Worm (Caenorhabditis elegans) whole organism, late embryonic: ENCODE measurements around the gene C25E10.7.

Source experiments
- C38D4.7 ChIP-seq: fragments of 200-800 bp; sonication (Bioruptor generic); optimal IDR thresholded peaks from 2 replicates; lab custom pipeline; 2018; ENCODE audit warnings: mild to moderate bottlenecking, missing genetic modification characterization, moderate library complexity, missing compliant biosample characterization
- F13H6.1 ChIP-seq: sonication (generic microtip); optimal IDR thresholded peaks from 2 replicates; lab custom pipeline; 2016; ENCODE audit warnings: missing genetic modification characterization, missing compliant biosample characterization
- K02D7.2 ChIP-seq: sonication (generic microtip); optimal IDR thresholded peaks from 2 replicates; lab custom pipeline; 2017; ENCODE audit warnings: mild to moderate bottlenecking, missing genetic modification characterization, missing compliant biosample characterization
- T23F11.4 ChIP-seq: fragments of 200-800 bp; sonication (Bioruptor generic); optimal IDR thresholded peaks from 2 replicates; lab custom pipeline; 2018; ENCODE audit warnings: mild to moderate bottlenecking, missing genetic modification characterization, missing compliant biosample characterization
- Y22D7AL.16 ChIP-seq: sonication (generic microtip); optimal IDR thresholded peaks from 2 replicates; lab custom pipeline; 2016; ENCODE audit warnings: missing genetic modification characterization, missing compliant biosample characterization
- ama-1 ChIP-seq: fragments of 150-350 bp; optimal IDR thresholded peaks from 2 replicates; lab custom pipeline; 2014
- ceh-19 ChIP-seq: fragments of 200-800 bp; sonication (Bioruptor generic); optimal IDR thresholded peaks from 2 replicates; lab custom pipeline; 2018; ENCODE audit warnings: mild to moderate bottlenecking, missing genetic modification characterization, missing compliant biosample characterization
- ceh-2 ChIP-seq: sonication (generic microtip); optimal IDR thresholded peaks from 2 replicates; lab custom pipeline; 2016; ENCODE audit warnings: missing genotype, missing genetic modification characterization, missing compliant biosample characterization
- ceh-22 ChIP-seq: sonication (generic microtip); optimal IDR thresholded peaks from 2 replicates; lab custom pipeline; 2017; ENCODE audit warnings: missing biosample characterization, missing genetic modification characterization
- ceh-24 ChIP-seq: sonication (generic microtip); optimal IDR thresholded peaks from 2 replicates; lab custom pipeline; 2016; ENCODE audit warnings: mild to moderate bottlenecking, missing genetic modification characterization, missing compliant biosample characterization
- ceh-30 ChIP-seq: fragments of 150-350 bp; optimal IDR thresholded peaks from 2 replicates; lab custom pipeline; 2014; ENCODE audit warnings: missing biosample characterization, missing genetic modification characterization
- ceh-31 ChIP-seq: sonication (generic microtip); optimal IDR thresholded peaks from 2 replicates; lab custom pipeline; 2016; ENCODE audit warnings: missing genetic modification characterization, missing compliant biosample characterization
- ceh-34 ChIP-seq: sonication (generic microtip); optimal IDR thresholded peaks from 2 replicates; lab custom pipeline; 2016; ENCODE audit warnings: mild to moderate bottlenecking, missing genetic modification characterization, missing compliant biosample characterization
- ceh-9 ChIP-seq: sonication (generic microtip); optimal IDR thresholded peaks from 2 replicates; lab custom pipeline; 2016; ENCODE audit warnings: mild to moderate bottlenecking, missing genetic modification characterization, inconsistent platforms, missing compliant biosample characterization
- dmd-4 ChIP-seq: sonication (generic microtip); optimal IDR thresholded peaks from 2 replicates; lab custom pipeline; 2016; ENCODE audit warnings: borderline replicate concordance, missing genetic modification characterization, missing compliant biosample characterization
- elt-2 ChIP-seq: sonication (generic microtip); optimal IDR thresholded peaks from 2 replicates; lab custom pipeline; 2016; ENCODE audit warnings: missing genetic modification reagents, missing genetic modification characterization, missing compliant biosample characterization
- elt-4 ChIP-seq: sonication (generic microtip); optimal IDR thresholded peaks from 2 replicates; lab custom pipeline; 2016; ENCODE audit warnings: missing genetic modification characterization, missing compliant biosample characterization
- eyg-1 ChIP-seq: sonication (generic microtip); optimal IDR thresholded peaks from 2 replicates; lab custom pipeline; 2016; ENCODE audit warnings: missing genotype, missing genetic modification characterization, missing compliant biosample characterization
- fax-1 ChIP-seq: sonication (generic microtip); optimal IDR thresholded peaks from 2 replicates; lab custom pipeline; 2016; ENCODE audit warnings: missing genotype, missing genetic modification characterization, missing compliant biosample characterization
- fkh-6 ChIP-seq: sonication (generic microtip); optimal IDR thresholded peaks from 2 replicates; lab custom pipeline; 2016; ENCODE audit warnings: missing genetic modification characterization, missing compliant biosample characterization
- hlh-13 ChIP-seq: fragments of 200-800 bp; sonication (Bioruptor generic); optimal IDR thresholded peaks from 2 replicates; lab custom pipeline; 2018; ENCODE audit warnings: mild to moderate bottlenecking, missing genetic modification characterization, missing compliant biosample characterization
- hlh-15 ChIP-seq: sonication (generic microtip); optimal IDR thresholded peaks from 2 replicates; lab custom pipeline; 2016; ENCODE audit warnings: missing genetic modification characterization, missing compliant biosample characterization
- hlh-8 ChIP-seq: sonication (generic microtip); optimal IDR thresholded peaks from 2 replicates; lab custom pipeline; 2016; ENCODE audit warnings: missing genotype, missing genetic modification characterization, missing compliant biosample characterization
- madf-2 ChIP-seq: sonication (generic microtip); optimal IDR thresholded peaks from 2 replicates; lab custom pipeline; 2017; ENCODE audit warnings: missing genetic modification characterization, missing compliant biosample characterization
- mec-3 ChIP-seq: sonication (generic microtip); optimal IDR thresholded peaks from 2 replicates; lab custom pipeline; 2016; ENCODE audit warnings: borderline replicate concordance, missing genetic modification characterization, missing compliant biosample characterization
- pag-3 ChIP-seq: sonication (generic microtip); optimal IDR thresholded peaks from 2 replicates; lab custom pipeline; 2016; ENCODE audit warnings: missing compliant biosample characterization, missing genetic modification characterization, borderline replicate concordance
- pha-2 ChIP-seq: sonication (generic microtip); optimal IDR thresholded peaks from 2 replicates; lab custom pipeline; 2017; ENCODE audit warnings: mild to moderate bottlenecking, missing genetic modification characterization, missing compliant biosample characterization
- pha-4 ChIP-seq: fragments of 150-350 bp; optimal IDR thresholded peaks from 2 replicates; lab custom pipeline; 2018; ENCODE audit warnings: missing biosample characterization, missing genetic modification reagents, missing genetic modification characterization
- pqm-1 ChIP-seq: sonication (generic microtip); optimal IDR thresholded peaks from 2 replicates; lab custom pipeline; 2016; ENCODE audit warnings: missing genetic modification characterization, missing compliant biosample characterization
- pros-1 ChIP-seq: fragments of 150-350 bp; optimal IDR thresholded peaks from 2 replicates; lab custom pipeline; 2014; ENCODE audit warnings: missing biosample characterization, missing genetic modification reagents, missing genetic modification characterization
- rnt-1 ChIP-seq: sonication (generic microtip); optimal IDR thresholded peaks from 2 replicates; lab custom pipeline; 2016; ENCODE audit warnings: missing genetic modification characterization, missing compliant biosample characterization
- sdc-2 ChIP-seq: sonication (generic microtip); optimal IDR thresholded peaks from 2 replicates; lab custom pipeline; 2016; ENCODE audit warnings: missing genotype, missing genetic modification characterization, missing compliant biosample characterization
- tbx-7 ChIP-seq: sonication (generic microtip); optimal IDR thresholded peaks from 2 replicates; lab custom pipeline; 2016; ENCODE audit warnings: missing genotype, missing genetic modification characterization, missing compliant biosample characterization
- ttx-3 ChIP-seq: sonication (generic microtip); optimal IDR thresholded peaks from 2 replicates; lab custom pipeline; 2016; ENCODE audit warnings: missing genetic modification reagents, missing genetic modification characterization, missing compliant biosample characterization
- unc-42 ChIP-seq: sonication (generic microtip); optimal IDR thresholded peaks from 2 replicates; lab custom pipeline; 2016; ENCODE audit warnings: missing genotype, missing genetic modification characterization, missing compliant biosample characterization
- unc-55 ChIP-seq: sonication (generic microtip); optimal IDR thresholded peaks from 2 replicates; lab custom pipeline; 2017; ENCODE audit warnings: missing biosample characterization, missing genetic modification reagents, missing genetic modification characterization
- unc-86 ChIP-seq: sonication (generic microtip); optimal IDR thresholded peaks from 2 replicates; lab custom pipeline; 2016; ENCODE audit warnings: missing genetic modification characterization, missing compliant biosample characterization
- zip-5 ChIP-seq: sonication (generic microtip); optimal IDR thresholded peaks from 2 replicates; lab custom pipeline; 2016; ENCODE audit warnings: missing genetic modification characterization, missing compliant biosample characterization

Gene C25E10.7

ce11 chrV:9059468-9059867, 8.5 kb upstream of the C25E10.7 start, which contains the start of the genes C25E10.16 and C25E10.13:
Gene C25E10.16 (minus strand): TSS chrV:9059568.
Gene C25E10.13 (plus strand): TSS chrV:9059723.
- TF ChIP-seq ceh-31 (tag; lab: Kevin White, UChicago) (no peak), zip-5 (tag; lab: Kevin White, UChicago) (no peak), K02D7.2 (tag; lab: Kevin White, UChicago) (no peak), madf-2 (tag; lab: Kevin White, UChicago) (no peak), pha-4 (tag; lab: Kevin White, UChicago) (no peak), eyg-1 (no peak), T23F11.4 (GFP tag; lab: Kevin White, UChicago) (no peak), F13H6.1 (no peak), hlh-15 (tag; lab: Kevin White, UChicago) (no peak)

- TF ChIP-seq ceh-9 (tag; lab: Kevin White, UChicago): no peak
- TF ChIP-seq dmd-4: no peak
- TF ChIP-seq tbx-7 (tag; lab: Kevin White, UChicago): no peak
- no peak for TF ChIP-seq elt-2 (tag; lab: Kevin White, UChicago)
- no peak for TF ChIP-seq ceh-24 (tag; lab: Kevin White, UChicago)
- no peak for TF ChIP-seq T23F11.4 (GFP tag; lab: Kevin White, UChicago)
- TF ChIP-seq ceh-31 (tag; lab: Kevin White, UChicago): no peak
- TF ChIP-seq Y22D7AL.16: no peak
- TF ChIP-seq hlh-8 (tag; lab: Kevin White, UChicago): no peak
- no peak for TF ChIP-seq eyg-1
These were observed 7.6 kb upstream of the C25E10.7 start, which contains the start of gene C25E10.11 for ce11 chrV:9058627-9059026. Gene C25E10.11 (minus strand): TSS chrV:9058727.

ce11 chrV:9056253-9056652, 5.3 kb upstream of the C25E10.7 start, which contains the start of gene C25E10.10:
Gene C25E10.10 (minus strand): TSS chrV:9056353.
- TF ChIP-seq unc-55 (GFP tag; lab: Kevin White, UChicago): no peak
- no peak for TF ChIP-seq mec-3 (tag; lab: Kevin White, UChicago)
- no peak for TF ChIP-seq ama-1
- no peak for TF ChIP-seq unc-42
- no peak for TF ChIP-seq ceh-30
- no peak for TF ChIP-seq pros-1

- no peak for TF ChIP-seq madf-2 (tag; lab: Kevin White, UChicago)
- no peak for TF ChIP-seq pha-2 (tag; lab: Kevin White, UChicago)
- no peak for TF ChIP-seq elt-4 (tag; lab: Kevin White, UChicago)
- no peak for TF ChIP-seq pqm-1
- no peak for TF ChIP-seq ceh-22 (tag; lab: Kevin White, UChicago)
- TF ChIP-seq ceh-30: no peak
- TF ChIP-seq rnt-1 (tag; lab: Kevin White, UChicago): no peak
- TF ChIP-seq sdc-2 (tag; lab: Kevin White, UChicago): no peak
- TF ChIP-seq mec-3 (tag; lab: Kevin White, UChicago): no peak
- no peak for TF ChIP-seq unc-42
- TF ChIP-seq ceh-24 (tag; lab: Kevin White, UChicago): no peak
- no peak for TF ChIP-seq ceh-19
- no peak for TF ChIP-seq pag-3
- TF ChIP-seq ttx-3: no peak
These were observed 4.6 kb upstream of the C25E10.7 start for ce11 chrV:9055644-9056043.

- TF ChIP-seq zip-5 (tag; lab: Kevin White, UChicago): no peak
- no peak for TF ChIP-seq fax-1 (tag; lab: Kevin White, UChicago)
- TF ChIP-seq unc-86 (tag; lab: Kevin White, UChicago): no peak
- no peak for TF ChIP-seq fkh-6 (tag; lab: Kevin White, UChicago)
- no peak for TF ChIP-seq hlh-13 (GFP tag; lab: Kevin White, UChicago)
- no peak for TF ChIP-seq C38D4.7 (GFP tag; lab: Kevin White, UChicago)
- TF ChIP-seq tbx-7 (tag; lab: Kevin White, UChicago): no peak
- no peak for TF ChIP-seq ceh-2 (tag; lab: Kevin White, UChicago)
- TF ChIP-seq ceh-34 (tag; lab: Kevin White, UChicago): no peak
- TF ChIP-seq pros-1: no peak
- no peak for TF ChIP-seq ttx-3
- TF ChIP-seq Y22D7AL.16: no peak
- TF ChIP-seq, all 69 proteins: peak for 0
These were observed 3.8 kb upstream of the C25E10.7 start, which contains the start of gene swm-1 for ce11 chrV:9054771-9055170. Gene swm-1 (minus strand): TSS chrV:9054871.
